Fruit fly (Drosophila melanogaster): ENCODE results near the gene Nek2.

The Nek2 gene

DNA sequence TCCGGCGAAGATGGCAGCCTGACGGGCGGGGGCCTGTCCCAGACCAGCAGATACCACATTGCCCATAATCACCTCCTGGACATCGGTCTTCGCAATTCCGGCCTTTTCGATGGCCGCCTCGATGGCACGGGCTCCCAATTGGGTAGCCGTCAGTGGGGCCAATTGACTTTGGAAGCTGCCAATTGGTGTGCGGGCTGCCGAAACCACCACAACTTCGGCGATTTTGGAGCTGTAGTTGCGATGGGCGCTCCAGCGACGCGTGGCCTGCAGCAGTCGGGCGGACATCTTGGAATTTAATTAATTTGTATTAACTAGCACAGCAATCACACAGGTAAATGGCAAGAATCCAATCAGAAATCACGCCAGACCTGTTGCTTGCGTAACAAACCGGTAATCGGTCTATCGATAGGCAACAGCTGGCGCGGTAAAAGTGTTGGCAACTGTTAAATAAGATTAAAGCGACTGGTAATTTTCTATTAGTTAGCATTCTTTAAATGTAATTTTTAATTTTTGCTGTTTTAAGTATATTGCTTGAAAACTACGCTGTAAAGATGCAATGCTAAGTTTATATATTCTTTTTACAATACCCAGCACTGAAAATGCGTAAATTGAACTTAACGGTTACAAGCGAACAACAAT, 2.9 kb downstream of the Nek2 start, which contains the start of gene Acat1 (continued):
- TF ChIP-seq bcd (GFP tag; optimal IDR thresholded peaks at IDR 0.05) (peak; percentile 42), D19B (GFP tag; optimal IDR thresholded peaks at IDR 0.05) (no peak), fru (optimal IDR thresholded peaks at IDR 0.05) (no peak), CG18619 (GFP tag; optimal IDR thresholded peaks at IDR 0.05) (peak; percentile 15), eve (GFP tag; optimal IDR thresholded peaks at IDR 0.05) (no peak), Hmx (GFP tag; optimal IDR thresholded peaks at IDR 0.05) (peak; percentile 46), CG7271 (tag; optimal IDR thresholded peaks at IDR 0.05) (peak; percentile 1), br (optimal IDR thresholded peaks at IDR 0.05) (no peak), unpg (GFP tag; optimal IDR thresholded peaks at IDR 0.05) (no peak), CG1647 (GFP tag; optimal IDR thresholded peaks at IDR 0.05) (no peak), CG1832 (GFP tag; optimal IDR thresholded peaks at IDR 0.05) (no peak), ems (GFP tag; optimal IDR thresholded peaks at IDR 0.05) (peak; percentile 43), Stat92E (GFP tag; optimal IDR thresholded peaks at IDR 0.05) (no peak), Vsx1 (GFP tag; optimal IDR thresholded peaks at IDR 0.05) (no peak), Camta (GFP tag; optimal IDR thresholded peaks at IDR 0.05) (peak; percentile 25), Fer3 (tag; optimal IDR thresholded peaks at IDR 0.05) (peak; percentile 49), Dll (GFP tag; IDR thresholded peaks at IDR 0.05; ENCODE audit: partially characterized antibody) (peak; percentile 61; the same call in 3 of the 4 replicates), Asciz (GFP tag; optimal IDR thresholded peaks at IDR 0.05) (peak; percentile 56), pum (GFP tag; optimal IDR thresholded peaks at IDR 0.05) (peak; percentile 27), maf-S (GFP tag; optimal IDR thresholded peaks at IDR 0.05) (peak; percentile 2), E2f2 (GFP tag; IDR thresholded peaks at IDR 0.05) (peak; percentile 49; the same call in 1 of the 2 replicates), Bdp1 (GFP tag; optimal IDR thresholded peaks at IDR 0.05) (no peak), chm (GFP tag; IDR thresholded peaks at IDR 0.05) (no peak), al (GFP tag; IDR thresholded peaks at IDR 0.05) (peak; percentile 7; the same call in 1 of the 2 replicates), C15 (GFP tag; IDR thresholded peaks at IDR 0.05) (no peak), wdn (GFP tag; IDR thresholded peaks at IDR 0.05) (0 out of 2 replicates have a peak, but pooled peaks have one; percentile 14), NFAT (GFP tag; IDR thresholded peaks at IDR 0.05) (no peak), CG10959 (GFP tag; IDR thresholded peaks at IDR 0.05) (no peak), CG4707 (GFP tag; optimal IDR thresholded peaks at IDR 0.05) (no peak), CG4854 (GFP tag; optimal IDR thresholded peaks at IDR 0.05) (no peak), Gsc (GFP tag; IDR thresholded peaks at IDR 0.05) (no peak), oc (tag; optimal IDR thresholded peaks at IDR 0.05) (no peak), HHEX (GFP tag; optimal IDR thresholded peaks at IDR 0.05) (peak; percentile 38), h (optimal IDR thresholded peaks at IDR 0.05) (no peak), unc-4 (GFP tag; IDR thresholded peaks at IDR 0.05; ENCODE audit: partially characterized antibody) (peak; percentile 50; the same call in 1 of the 2 replicates), ato (GFP tag; IDR thresholded peaks at IDR 0.05; ENCODE audit: partially characterized antibody) (0 out of 2 replicates have a peak, but pooled peaks have one; percentile 14), CG4820 (GFP tag; optimal IDR thresholded peaks at IDR 0.05) (peak; percentile 34), ATbp (GFP tag; optimal IDR thresholded peaks at IDR 0.05) (no peak), CG12942 (GFP tag; optimal IDR thresholded peaks at IDR 0.05) (peak; percentile 12), CG10565 (GFP tag; optimal IDR thresholded peaks at IDR 0.05) (no peak), Oli (tag; optimal IDR thresholded peaks at IDR 0.05) (peak; percentile 5), Doc2 (GFP tag; IDR thresholded peaks at IDR 0.05) (no peak), CG32532 (GFP tag; IDR thresholded peaks at IDR 0.05) (peak; percentile 72), Dek (tag; optimal IDR thresholded peaks at IDR 0.05) (no peak), CG12236 (GFP tag; optimal IDR thresholded peaks at IDR 0.05) (peak; percentile 15), slbo (GFP tag; IDR thresholded peaks at IDR 0.05) (peak; percentile 65), NC2α (GFP tag; optimal IDR thresholded peaks at IDR 0.05) (no peak), CG15011 (GFP tag; optimal IDR thresholded peaks at IDR 0.05) (no peak), grn (GFP tag; optimal IDR thresholded peaks at IDR 0.05) (no peak), pb (GFP tag; optimal IDR thresholded peaks at IDR 0.05) (no peak), zf30C (GFP tag; optimal IDR thresholded peaks at IDR 0.05) (no peak)

Data from whole organism, embryonic.